Fruit fly (Drosophila melanogaster): ENCODE data around the gene lmgA.

lmgA gene

DNA sequence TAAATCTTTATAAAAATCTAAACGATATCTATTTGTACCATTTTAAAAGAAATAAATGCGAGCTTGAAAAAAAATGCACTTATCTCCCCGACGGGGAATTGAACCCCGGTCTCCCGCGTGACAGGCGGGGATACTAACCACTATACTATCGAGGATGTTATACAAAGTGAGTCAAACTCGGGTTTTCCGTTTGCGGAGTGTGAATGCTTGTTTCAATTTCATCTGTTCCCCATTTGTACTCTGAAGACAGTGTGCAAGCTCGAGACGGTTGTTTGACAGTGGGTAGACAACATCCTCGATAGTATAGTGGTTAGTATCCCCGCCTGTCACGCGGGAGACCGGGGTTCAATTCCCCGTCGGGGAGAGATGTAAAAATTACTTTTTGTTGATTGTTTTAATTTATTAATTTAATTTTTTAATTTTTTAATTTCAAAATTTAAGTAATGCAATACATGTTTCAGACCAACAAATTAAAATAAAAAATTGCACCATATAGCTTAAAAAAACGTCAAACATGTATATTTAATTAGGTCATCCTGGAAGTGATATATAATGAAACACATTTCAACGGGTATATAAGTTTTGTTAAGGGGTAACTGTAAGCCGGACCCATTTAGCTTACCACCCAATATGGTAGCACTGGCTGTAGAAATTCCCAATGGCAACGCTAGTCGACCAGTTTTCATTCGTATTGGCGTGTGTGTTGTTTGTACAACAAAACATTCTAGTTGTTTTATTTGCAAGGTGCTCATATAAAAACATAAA is 13.2 kb upstream of the lmgA start, which contains the start of gene Sema1a (continued):
- TF ChIP-seq CG17186 (GFP tag; optimal IDR thresholded peaks at IDR 0.05) (no peak), CG12104 (GFP tag; optimal IDR thresholded peaks at IDR 0.05) (no peak), br (optimal IDR thresholded peaks at IDR 0.05) (no peak), CG34224 (GFP tag; IDR thresholded peaks at IDR 0.05; ENCODE audit: partially characterized antibody) (peak; percentile 79), CG12236 (GFP tag; optimal IDR thresholded peaks at IDR 0.05) (peak; percentile 13), Hr3 (GFP tag; optimal IDR thresholded peaks at IDR 0.05) (peak; percentile 47), CG4282 (GFP tag; optimal IDR thresholded peaks at IDR 0.05) (peak; percentile 32), CG13775 (GFP tag; optimal IDR thresholded peaks at IDR 0.05) (peak; percentile 66), Neu2 (GFP tag; optimal IDR thresholded peaks at IDR 0.05; ENCODE audit: borderline replicate concordance) (no peak), D (optimal IDR thresholded peaks at IDR 0.05) (no peak), D (GFP tag; optimal IDR thresholded peaks at IDR 0.05) (peak; percentile 18), Adf1 (GFP tag; IDR thresholded peaks at IDR 0.05) (peak; percentile 50; the same call in 1 of the 2 replicates), vvl (GFP tag; IDR thresholded peaks at IDR 0.05) (peak; percentile 79), Hr39 (optimal IDR thresholded peaks at IDR 0.05) (no peak), mirr (GFP tag; optimal IDR thresholded peaks at IDR 0.05) (peak; percentile 6), GATAe (GFP tag; conservative IDR thresholded peaks at IDR 0.05) (peak; percentile 39; the same call in 1 of the 2 replicates), jumu (GFP tag; optimal IDR thresholded peaks at IDR 0.05) (peak; percentile 62), CG18619 (GFP tag; optimal IDR thresholded peaks at IDR 0.05) (peak; percentile 50), CG17385 (GFP tag; optimal IDR thresholded peaks at IDR 0.05) (peak; percentile 8), Mes4 (GFP tag; optimal IDR thresholded peaks at IDR 0.05) (peak; percentile 53), CG7963 (GFP tag; IDR thresholded peaks at IDR 0.05; ENCODE audit: partially characterized antibody) (peak; percentile 90), CG7928 (GFP tag; optimal IDR thresholded peaks at IDR 0.05) (no peak), Hand (GFP tag; optimal IDR thresholded peaks at IDR 0.05) (no peak), zfh2 (GFP tag; optimal IDR thresholded peaks at IDR 0.05) (peak; percentile 60), NfI (GFP tag; optimal IDR thresholded peaks at IDR 0.05) (peak; percentile 88), CG6765 (GFP tag; optimal IDR thresholded peaks at IDR 0.05) (peak; percentile 48), CG14667 (GFP tag; IDR thresholded peaks at IDR 0.05) (no peak; the same call in 1 of the 2 replicates), Dll (GFP tag; IDR thresholded peaks at IDR 0.05; ENCODE audit: partially characterized antibody) (peak; percentile 65), ssp (GFP tag; IDR thresholded peaks at IDR 0.05) (peak; percentile 27), eve (GFP tag; optimal IDR thresholded peaks at IDR 0.05) (peak in 1 of 2 experiments; percentile 53), CG6272 (GFP tag; IDR thresholded peaks at IDR 0.05) (peak; percentile 50; the same call in 1 of the 2 replicates), D19B (GFP tag; optimal IDR thresholded peaks at IDR 0.05) (peak; percentile 97), CG16863 (GFP tag; optimal IDR thresholded peaks at IDR 0.05) (peak; percentile 61), HmgD (GFP tag; optimal IDR thresholded peaks at IDR 0.05) (no peak), sug (tag; optimal IDR thresholded peaks at IDR 0.05) (peak; percentile 51), CG14014 (GFP tag; IDR thresholded peaks at IDR 0.05) (peak; percentile 75), CG15073 (GFP tag; optimal IDR thresholded peaks at IDR 0.05) (no peak), NFAT (GFP tag; IDR thresholded peaks at IDR 0.05) (no peak), vnd (GFP tag; IDR thresholded peaks at IDR 0.05; ENCODE audit: partially characterized antibody) (peak; percentile 54; the same call in 2 of the 3 replicates), CG10209 (GFP tag; optimal IDR thresholded peaks at IDR 0.05) (peak; percentile 34), E2f1 (GFP tag; IDR thresholded peaks at IDR 0.05) (peak; percentile 71), slp2 (GFP tag; optimal IDR thresholded peaks at IDR 0.05) (no peak), Sox102F (GFP tag; optimal IDR thresholded peaks at IDR 0.05) (peak; percentile 94), CG12299 (tag; optimal IDR thresholded peaks at IDR 0.05) (no peak), CG9932 (GFP tag; IDR thresholded peaks at IDR 0.05) (peak; percentile 76)
